Worm (Caenorhabditis elegans): ENCODE measurements around the gene srt-54.

Gene srt-54

DNA sequence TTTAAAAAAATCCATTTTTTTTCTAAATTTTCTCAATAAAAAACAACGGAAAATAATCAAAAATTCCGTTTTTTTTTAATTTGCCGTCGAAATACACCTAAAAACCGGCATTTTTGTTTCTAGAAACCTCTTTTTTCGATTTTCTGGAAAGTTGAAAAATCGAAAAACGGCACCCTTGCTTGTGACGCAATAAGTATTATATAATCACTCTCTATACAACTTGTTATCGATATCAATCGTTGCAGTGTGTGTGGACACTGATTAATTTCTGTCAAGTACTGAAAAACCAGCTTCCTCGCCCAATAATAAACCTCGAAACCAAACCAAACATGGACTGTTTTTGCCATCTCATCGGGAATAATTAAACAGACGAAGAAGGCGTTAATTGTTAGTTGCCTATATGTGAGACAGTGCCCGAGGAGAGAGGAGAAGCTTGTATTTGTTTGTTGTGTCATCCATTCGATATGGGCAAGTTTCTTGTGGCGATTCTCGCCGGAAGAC lies 40.0 kb downstream of the srt-54 start:
- TF ChIP-seq elt-3 (tag; optimal IDR thresholded peaks at IDR 0.05) (no peak), nhr-85 (tag) (no peak), nhr-19 (GFP tag; conservative IDR thresholded peaks at IDR 0.05) (no peak), efl-1 (optimal IDR thresholded peaks at IDR 0.05) (no peak), efl-1 (GFP tag; optimal IDR thresholded peaks at IDR 0.05 in 1 of 2) (peak in 1 of 2 experiments; percentile 78), nhr-12 (tag; optimal IDR thresholded peaks at IDR 0.05) (no peak), aly-2 (tag; optimal IDR thresholded peaks at IDR 0.05) (no peak)

DNA sequence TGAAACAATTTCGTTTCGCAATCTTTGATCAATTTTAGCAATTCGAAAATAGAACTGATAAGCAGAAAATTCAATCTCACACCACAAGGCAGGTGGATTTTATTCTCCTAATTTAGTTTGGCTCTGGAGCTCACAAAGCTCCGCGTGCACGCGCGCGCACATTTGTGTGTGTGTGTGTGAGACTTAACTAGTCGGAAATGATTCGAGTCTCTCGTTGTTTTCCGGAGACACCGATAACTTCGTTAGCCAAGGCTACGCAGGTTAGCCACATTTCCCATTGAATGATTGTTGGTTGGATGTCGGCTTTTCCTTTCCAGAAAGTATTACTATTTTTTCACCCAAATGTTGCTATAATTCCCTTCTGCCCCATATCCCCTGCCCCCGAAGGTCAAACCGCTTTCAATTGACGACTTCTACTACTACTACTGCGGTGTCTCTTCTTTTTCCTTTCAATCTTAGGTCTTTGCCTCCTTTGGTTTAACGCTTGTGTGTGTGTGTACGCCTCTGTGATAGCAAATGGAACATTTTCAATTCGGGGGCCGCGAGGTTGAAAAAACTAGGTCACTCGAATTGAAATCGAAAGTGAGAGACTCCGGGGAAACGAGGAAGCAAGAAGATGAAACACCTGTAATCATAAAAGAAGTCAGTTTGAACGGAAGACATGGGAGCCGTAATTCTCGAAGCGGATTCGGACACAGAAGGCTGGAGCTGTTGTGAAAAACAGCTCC lies 41.2 kb downstream of the srt-54 start:
- no peak for TF ChIP-seq rnt-1 (tag; optimal IDR thresholded peaks at IDR 0.05)
- TF ChIP-seq mab-9 (GFP tag; IDR thresholded peaks at IDR 0.05), result no peak
- TF ChIP-seq ceh-88 (GFP tag; IDR thresholded peaks at IDR 0.05), result no peak
- TF ChIP-seq nhr-47 (tag; optimal IDR thresholded peaks at IDR 0.05), result peak; percentile 44
- TF ChIP-seq hlh-4 (tag; optimal IDR thresholded peaks at IDR 0.05), result no peak
- no peak for TF ChIP-seq ztf-11 (tag; optimal IDR thresholded peaks at IDR 0.05)
- TF ChIP-seq ceh-8 (GFP tag; optimal IDR thresholded peaks at IDR 0.05), result no peak
- TF ChIP-seq egl-27 (tag; optimal IDR thresholded peaks at IDR 0.05), result no peak
- TF ChIP-seq hpl-2 (GFP tag; optimal IDR thresholded peaks at IDR 0.05), result no peak
- TF ChIP-seq aly-2 (tag; optimal IDR thresholded peaks at IDR 0.05), result no peak
- no peak for TF ChIP-seq dsc-1 (tag; optimal IDR thresholded peaks at IDR 0.05)
- no peak for TF ChIP-seq nhr-76 (tag; optimal IDR thresholded peaks at IDR 0.05)
- peak; percentile 6 for TF ChIP-seq swsn-7 (tag; optimal IDR thresholded peaks at IDR 0.05)
- TF ChIP-seq nhr-11 (tag; optimal IDR thresholded peaks at IDR 0.05), result no peak
- no peak for TF ChIP-seq sup-37 (GFP tag; optimal IDR thresholded peaks at IDR 0.05)
- no peak for TF ChIP-seq grh-1 (GFP tag; IDR thresholded peaks at IDR 0.05)
- no peak for TF ChIP-seq nhr-84 (tag; optimal IDR thresholded peaks at IDR 0.05)
- no peak for TF ChIP-seq sox-4 (tag; optimal IDR thresholded peaks at IDR 0.05)
- TF ChIP-seq ceh-90 (tag; optimal IDR thresholded peaks at IDR 0.05), result no peak
- peak; percentile 61 for TF ChIP-seq lin-14 (GFP tag; optimal IDR thresholded peaks at IDR 0.05)
- no peak for TF ChIP-seq sptf-1 (tag; optimal IDR thresholded peaks at IDR 0.05)
- peak; percentile 98 for TF ChIP-seq blmp-1 (tag; optimal IDR thresholded peaks at IDR 0.05)
- no peak for TF ChIP-seq C34B4.2 (tag; optimal IDR thresholded peaks at IDR 0.05)
- no peak for TF ChIP-seq mef-2 (tag; optimal IDR thresholded peaks at IDR 0.05)
- no peak for TF ChIP-seq tlp-1 (tag; optimal IDR thresholded peaks at IDR 0.05)
- TF ChIP-seq zag-1 (tag; optimal IDR thresholded peaks at IDR 0.05), result no peak
- TF ChIP-seq Y116A8C.19 (tag; optimal IDR thresholded peaks at IDR 0.05; ENCODE audit: borderline replicate concordance), result no peak
- TF ChIP-seq unc-86 (tag; optimal IDR thresholded peaks at IDR 0.05), result no peak
- TF ChIP-seq egl-13 (tag; optimal IDR thresholded peaks at IDR 0.05), result no peak
- TF ChIP-seq skn-1 (tag; optimal IDR thresholded peaks at IDR 0.05), result no peak
- TF ChIP-seq nhr-20 (tag; optimal IDR thresholded peaks at IDR 0.05), result no peak
- no peak for TF ChIP-seq hlh-17 (GFP tag; optimal IDR thresholded peaks at IDR 0.05; ENCODE audit: borderline replicate concordance)
- TF ChIP-seq unc-62 (GFP tag; optimal IDR thresholded peaks at IDR 0.05), result no peak
- no peak for TF ChIP-seq nhr-237 (tag; optimal IDR thresholded peaks at IDR 0.05)
- TF ChIP-seq pax-3 (tag; optimal IDR thresholded peaks at IDR 0.05), result no peak
- no peak for TF ChIP-seq unc-98 (GFP tag; IDR thresholded peaks at IDR 0.05)
- TF ChIP-seq nhr-19 (GFP tag; conservative IDR thresholded peaks at IDR 0.05), result no peak
- TF ChIP-seq ama-1 (optimal IDR thresholded peaks at IDR 0.05), result no peak
- TF ChIP-seq F16B12.6 (tag; optimal IDR thresholded peaks at IDR 0.05), result no peak
- TF ChIP-seq ceh-82 (tag; optimal IDR thresholded peaks at IDR 0.05), result no peak
- TF ChIP-seq lin-15B (tag; optimal IDR thresholded peaks at IDR 0.05), result no peak
- no peak for TF ChIP-seq zip-4 (GFP tag; optimal IDR thresholded peaks at IDR 0.05)
- no peak for TF ChIP-seq efl-3 (GFP tag; optimal IDR thresholded peaks at IDR 0.05)
- no peak for TF ChIP-seq lin-39 (tag; optimal IDR thresholded peaks at IDR 0.05)
- TF ChIP-seq nhr-71 (tag; optimal IDR thresholded peaks at IDR 0.05), result peak; percentile 58
- no peak for TF ChIP-seq nhr-77 (tag; optimal IDR thresholded peaks at IDR 0.05)

Data from whole organism, L1 larva.